Fruit fly (Drosophila melanogaster) whole organism, pupa: ENCODE measurements around the gene CG9498.

Source experiments
- CG10348 ChIP-seq: fragments of 200-800 bp; sonication (Bioruptor generic); IDR thresholded peaks from 2 replicates; pipeline ENCODE4 v1.3.6; 2022; ENCODE audit warnings: missing biosample characterization, missing genetic modification characterization
- CG12605 ChIP-seq: fragments of 200-800 bp; sonication (Bioruptor generic); IDR thresholded peaks from 2 replicates; pipeline ENCODE4 v1.3.6; 2022; ENCODE audit warnings: missing biosample characterization, missing genetic modification characterization
- CG13204 ChIP-seq: fragments of 200-800 bp; sonication (Bioruptor generic); optimal IDR thresholded peaks from 2 replicates; lab custom pipeline; 2018; ENCODE audit warnings: missing biosample characterization, mild to moderate bottlenecking, missing genetic modification characterization, moderate library complexity
- CG14655 ChIP-seq: fragments of 200-800 bp; sonication (Bioruptor generic); optimal IDR thresholded peaks from 3 replicates; lab custom pipeline; 2017; ENCODE audit warnings: mild to moderate bottlenecking, missing biosample characterization, missing genetic modification reagents, missing genetic modification characterization
- CG15710 ChIP-seq: fragments of 200-800 bp; sonication (Bioruptor generic); optimal IDR thresholded peaks from 2 replicates; lab custom pipeline; 2018; ENCODE audit warnings: missing biosample characterization, mild to moderate bottlenecking, missing genetic modification characterization, moderate library complexity
- CG17806 ChIP-seq: fragments of 200-800 bp; sonication (Bioruptor generic); optimal IDR thresholded peaks from 2 replicates; lab custom pipeline; 2018; ENCODE audit warnings: missing biosample characterization, mild to moderate bottlenecking, missing genetic modification characterization, moderate library complexity
- CG32121 ChIP-seq: fragments of 200-800 bp; sonication (Bioruptor generic); IDR thresholded peaks from 2 replicates; pipeline ENCODE4 v1.3.6; 2022; ENCODE audit warnings: missing biosample characterization, missing genetic modification characterization
- CG34367 ChIP-seq: fragments of 200-800 bp; sonication (Bioruptor generic); optimal IDR thresholded peaks from 2 replicates; lab custom pipeline; 2018; ENCODE audit warnings: missing biosample characterization, mild to moderate bottlenecking, missing genetic modification characterization
- CG4496 ChIP-seq: fragments of 200-800 bp; sonication (Bioruptor generic); IDR thresholded peaks from 3 replicates; pipeline ENCODE4 v1.3.6; 2022; ENCODE audit warnings: missing biosample characterization, missing genetic modification characterization
- CG8159 ChIP-seq: fragments of 200-800 bp; sonication (Bioruptor generic); optimal IDR thresholded peaks from 3 replicates; lab custom pipeline; 2018; ENCODE audit warnings: missing biosample characterization, mild to moderate bottlenecking, missing genetic modification characterization, moderate library complexity
- CG8301 ChIP-seq: fragments of 200-800 bp; sonication (Bioruptor generic); optimal IDR thresholded peaks from 2 replicates; lab custom pipeline; 2018; ENCODE audit warnings: missing biosample characterization, mild to moderate bottlenecking, missing genetic modification characterization
- CG9948 ChIP-seq: fragments of 200-800 bp; sonication (Bioruptor generic); optimal IDR thresholded peaks from 2 replicates; lab custom pipeline; 2018; ENCODE audit warnings: missing biosample characterization, mild to moderate bottlenecking, missing genetic modification characterization, moderate library complexity
- D1 ChIP-seq: fragments of 200-800 bp; sonication (Bioruptor generic); optimal IDR thresholded peaks from 2 replicates; lab custom pipeline; 2018; ENCODE audit warnings: missing biosample characterization, mild to moderate bottlenecking, missing genetic modification characterization, moderate library complexity
- EcR ChIP-seq: fragments of 200-800 bp; sonication (Bioruptor generic); optimal IDR thresholded peaks from 3 replicates; lab custom pipeline; 2019; ENCODE audit warnings: missing biosample characterization, missing genetic modification characterization, mild to moderate bottlenecking, moderate library complexity, missing genetic modification reagents
- Ets98B ChIP-seq: fragments of 200-800 bp; sonication (Bioruptor generic); IDR thresholded peaks from 2 replicates; pipeline ENCODE4 v1.3.6; 2022; ENCODE audit warnings: missing biosample characterization, missing genetic modification characterization
- Pif1A ChIP-seq: fragments of 200-800 bp; sonication (Bioruptor generic); optimal IDR thresholded peaks from 3 replicates; lab custom pipeline; 2016; ENCODE audit warnings: missing biosample characterization, missing genetic modification characterization
- Pif1B ChIP-seq: fragments of 200-800 bp; sonication (Bioruptor generic); optimal IDR thresholded peaks from 3 replicates; lab custom pipeline; 2016; ENCODE audit warnings: missing biosample characterization, missing genetic modification characterization
- Snoo ChIP-seq: fragments of 200-800 bp; sonication (Bioruptor generic); optimal IDR thresholded peaks from 3 replicates; lab custom pipeline; 2017; ENCODE audit warnings: missing biosample characterization, mild to moderate bottlenecking, missing genetic modification characterization, inconsistent platforms
- fd96Ca ChIP-seq: fragments of 200-800 bp; sonication (Bioruptor generic); IDR thresholded peaks from 3 replicates; pipeline ENCODE4 v1.3.6; 2022; ENCODE audit warnings: missing biosample characterization, missing genetic modification characterization
- gl ChIP-seq: fragments of 200-800 bp; sonication (Bioruptor generic); optimal IDR thresholded peaks from 2 replicates; lab custom pipeline; 2018; ENCODE audit warnings: missing biosample characterization, mild to moderate bottlenecking, missing genetic modification characterization
- rn ChIP-seq: fragments of 200-800 bp; sonication (Bioruptor generic); IDR thresholded peaks from 2 replicates; pipeline ENCODE4 v1.3.6; 2022; ENCODE audit warnings: missing biosample characterization, missing genetic modification characterization

Gene CG9498

DNA sequence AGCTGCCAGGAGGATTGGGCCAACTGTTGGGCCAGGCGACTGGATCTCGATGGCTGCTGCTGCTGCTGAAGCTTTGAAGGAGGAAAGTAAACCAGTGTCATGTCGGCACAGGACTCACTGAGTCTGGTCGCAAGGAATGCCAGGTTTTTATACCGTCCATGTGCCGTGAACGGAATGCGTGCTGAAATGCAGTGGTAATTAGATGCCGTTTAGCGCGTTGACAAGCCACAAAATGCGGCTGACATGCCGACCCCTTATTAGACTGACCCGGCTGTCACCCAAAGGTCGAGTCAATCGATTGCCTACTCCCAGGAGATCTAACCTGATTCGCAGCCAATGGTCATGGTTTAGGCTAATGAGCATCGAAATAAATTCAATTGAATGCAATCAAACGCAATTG lies 3.4 kb upstream of the CG9498 start, which contains the start of gene ppk7:
Gene ppk7, minus strand, starts transcription at position 101 of the 400 bp plus-strand sequence.
- TF ChIP-seq Pif1A (GFP tag; lab: Kevin White, UChicago), result no peak
- TF ChIP-seq rn, result no peak

DNA sequence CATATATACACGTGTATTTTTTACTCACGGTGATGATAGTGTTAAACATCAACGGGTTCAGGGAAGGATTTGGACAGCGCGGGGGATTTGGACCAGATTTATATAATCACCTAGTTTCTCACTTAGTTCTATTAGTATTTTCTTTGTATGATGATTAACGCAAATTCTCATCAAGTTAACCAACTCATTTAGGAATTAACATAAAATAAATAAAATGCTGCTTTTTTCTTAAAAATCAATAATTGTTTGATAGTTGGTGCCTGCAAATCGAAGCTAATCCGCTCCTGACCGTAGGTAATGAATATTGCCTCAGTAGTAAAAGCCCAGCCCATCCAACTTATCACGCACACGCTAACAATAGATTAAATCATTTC lies 962 bp upstream of the CG9498 start:
- TF ChIP-seq Ets98B (GFP tag; lab: Robert Waterston, UW), result peak; percentile 24; the same call in 1 of the 2 replicates
- TF ChIP-seq EcR (GFP tag; lab: Kevin White, UChicago), result no peak
- TF ChIP-seq fd96Ca (GFP tag; lab: Robert Waterston, UW), result 0 out of 3 replicates have a peak, but pooled peaks have one; percentile 36
- TF ChIP-seq gl (tag; lab: Kevin White, UChicago), result no peak
- TF ChIP-seq CG34367 (tag; lab: Kevin White, UChicago), result no peak
- peak; percentile 14 for TF ChIP-seq CG15710 (tag; lab: Kevin White, UChicago)
- no peak for TF ChIP-seq Pif1A (GFP tag; lab: Kevin White, UChicago)
- TF ChIP-seq CG8159 (tag; lab: Kevin White, UChicago), result peak; percentile 38

DNA sequence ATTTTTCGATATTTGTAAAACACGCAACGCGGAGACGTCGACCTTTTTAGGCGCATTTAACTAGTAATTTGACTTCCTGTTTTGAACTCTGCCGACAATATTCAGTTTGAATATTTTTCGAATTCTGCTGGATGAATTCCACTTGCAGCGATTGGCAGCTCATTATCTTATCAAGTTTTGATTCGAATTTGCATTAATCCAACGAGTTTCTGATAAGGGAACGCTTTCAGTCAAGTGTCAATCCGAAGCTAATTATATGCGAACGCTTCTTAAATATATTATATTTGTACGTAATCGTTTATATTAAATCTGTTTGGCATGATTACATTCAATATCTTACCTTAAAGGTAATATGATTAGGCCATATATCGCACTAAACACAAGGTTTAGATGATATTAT lies 2.5 kb downstream of the CG9498 start, which contains the start of gene CG9497:
Gene CG9497, minus strand, starts transcription at position 101 of the 400 bp plus-strand sequence.
- no peak for TF ChIP-seq CG15710 (tag; lab: Kevin White, UChicago)
- TF ChIP-seq EcR (GFP tag; lab: Kevin White, UChicago), result no peak
- no peak for TF ChIP-seq CG17806 (tag; lab: Kevin White, UChicago)
- TF ChIP-seq CG32121 (GFP tag; lab: Robert Waterston, UW), result no peak
- no peak for TF ChIP-seq Pif1A (GFP tag; lab: Kevin White, UChicago)
- TF ChIP-seq D1 (tag; lab: Kevin White, UChicago), result no peak
- TF ChIP-seq CG14655 (GFP tag; lab: Kevin White, UChicago), result no peak
- no peak for TF ChIP-seq rn
- no peak for TF ChIP-seq CG13204
- no peak for TF ChIP-seq Pif1B (GFP tag; lab: Kevin White, UChicago)
- no peak for TF ChIP-seq CG8159 (tag; lab: Kevin White, UChicago)
- no peak for TF ChIP-seq CG34367 (tag; lab: Kevin White, UChicago)
- no peak for TF ChIP-seq Snoo (tag; lab: Kevin White, UChicago)
- no peak for TF ChIP-seq CG4496 (GFP tag; lab: Robert Waterston, UW)
- TF ChIP-seq CG8301, result no peak
- no peak for TF ChIP-seq CG9948 (tag; lab: Kevin White, UChicago)
- TF ChIP-seq CG12605 (GFP tag; lab: Robert Waterston, UW), result no peak
- TF ChIP-seq CG10348 (GFP tag; lab: Robert Waterston, UW), result no peak
- no peak for TF ChIP-seq gl (tag; lab: Kevin White, UChicago)
- no peak for TF ChIP-seq fd96Ca (GFP tag; lab: Robert Waterston, UW)

DNA sequence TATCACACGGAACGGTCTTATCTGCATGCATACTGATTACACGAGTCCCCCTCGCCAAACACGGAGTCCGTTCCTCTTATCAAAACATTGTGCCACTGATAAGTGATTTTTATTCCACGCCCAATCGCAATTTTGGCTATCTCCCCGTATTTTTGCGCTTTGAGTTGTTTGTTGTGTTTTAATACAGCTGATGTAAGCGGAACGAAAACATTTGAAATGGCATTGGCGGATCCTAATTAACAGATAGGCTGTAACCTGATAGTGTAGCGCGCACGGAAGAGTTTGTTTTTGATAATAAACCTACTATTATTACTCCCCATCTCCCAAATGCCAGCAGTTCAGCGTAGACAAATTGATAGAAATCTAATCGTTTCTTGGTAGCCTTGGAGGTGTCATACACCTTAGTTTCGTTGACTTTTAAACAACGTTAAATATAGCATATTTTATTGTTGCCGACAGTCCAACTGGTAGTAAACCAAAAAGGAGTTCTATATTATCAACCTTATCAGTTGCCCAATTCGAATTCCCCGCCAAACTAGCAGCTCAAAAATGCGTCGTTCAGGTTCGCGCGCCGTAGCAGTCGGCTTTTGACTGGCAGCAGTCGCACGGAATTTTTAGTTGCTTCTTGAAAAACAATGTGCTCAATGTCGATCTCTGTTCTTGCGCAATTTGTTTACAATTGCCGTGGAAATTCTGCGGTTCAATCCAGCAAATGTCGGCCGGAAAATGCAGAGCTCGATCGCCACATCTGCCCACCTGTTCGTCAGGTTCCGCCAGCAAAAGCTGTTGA lies 7.6 kb downstream of the CG9498 start:
- TF ChIP-seq CG4496 (GFP tag; lab: Robert Waterston, UW) (peak; percentile 59; the same call in 2 of the 3 replicates), CG34367 (tag; lab: Kevin White, UChicago) (no peak), Ets98B (GFP tag; lab: Robert Waterston, UW) (no peak), CG12605 (GFP tag; lab: Robert Waterston, UW) (no peak), CG10348 (GFP tag; lab: Robert Waterston, UW) (no peak), gl (tag; lab: Kevin White, UChicago) (no peak)

DNA sequence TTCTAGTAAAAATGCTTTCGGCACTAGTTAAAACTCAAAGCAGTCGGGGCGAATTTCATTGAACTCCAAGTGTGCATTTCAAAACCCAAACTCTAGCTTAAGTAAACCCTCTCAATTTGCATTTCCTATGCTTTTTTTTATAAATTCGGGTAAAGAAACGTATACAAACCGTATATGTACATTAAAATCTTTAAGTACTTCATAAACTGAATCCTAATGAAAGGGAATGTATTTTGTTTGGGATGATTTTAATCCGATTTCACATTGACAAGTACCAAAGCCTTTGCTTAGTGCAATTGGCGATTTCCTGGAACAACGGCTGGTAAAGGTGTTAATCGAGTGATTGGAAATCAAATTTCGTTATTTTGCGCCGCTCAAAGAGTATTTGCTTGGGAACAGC lies 9.6 kb downstream of the CG9498 start:
- no peak for TF ChIP-seq CG10348 (GFP tag; lab: Robert Waterston, UW)
- no peak for TF ChIP-seq CG14655 (GFP tag; lab: Kevin White, UChicago)
- no peak for TF ChIP-seq fd96Ca (GFP tag; lab: Robert Waterston, UW)
- no peak for TF ChIP-seq EcR (GFP tag; lab: Kevin White, UChicago)
- TF ChIP-seq CG8301, result no peak
- TF ChIP-seq CG9948 (tag; lab: Kevin White, UChicago), result no peak
- TF ChIP-seq CG34367 (tag; lab: Kevin White, UChicago), result no peak
- no peak for TF ChIP-seq Snoo (tag; lab: Kevin White, UChicago)
- TF ChIP-seq CG8159 (tag; lab: Kevin White, UChicago), result no peak
- TF ChIP-seq CG12605 (GFP tag; lab: Robert Waterston, UW), result no peak
- TF ChIP-seq CG32121 (GFP tag; lab: Robert Waterston, UW), result no peak
- no peak for TF ChIP-seq Pif1B (GFP tag; lab: Kevin White, UChicago)
- no peak for TF ChIP-seq gl (tag; lab: Kevin White, UChicago)
- no peak for TF ChIP-seq CG13204
- no peak for TF ChIP-seq Pif1A (GFP tag; lab: Kevin White, UChicago)
- TF ChIP-seq CG17806 (tag; lab: Kevin White, UChicago), result no peak
- no peak for TF ChIP-seq D1 (tag; lab: Kevin White, UChicago)
- no peak for TF ChIP-seq rn
- TF ChIP-seq CG15710 (tag; lab: Kevin White, UChicago), result no peak
- TF ChIP-seq, all 21 proteins: peak for 0

DNA sequence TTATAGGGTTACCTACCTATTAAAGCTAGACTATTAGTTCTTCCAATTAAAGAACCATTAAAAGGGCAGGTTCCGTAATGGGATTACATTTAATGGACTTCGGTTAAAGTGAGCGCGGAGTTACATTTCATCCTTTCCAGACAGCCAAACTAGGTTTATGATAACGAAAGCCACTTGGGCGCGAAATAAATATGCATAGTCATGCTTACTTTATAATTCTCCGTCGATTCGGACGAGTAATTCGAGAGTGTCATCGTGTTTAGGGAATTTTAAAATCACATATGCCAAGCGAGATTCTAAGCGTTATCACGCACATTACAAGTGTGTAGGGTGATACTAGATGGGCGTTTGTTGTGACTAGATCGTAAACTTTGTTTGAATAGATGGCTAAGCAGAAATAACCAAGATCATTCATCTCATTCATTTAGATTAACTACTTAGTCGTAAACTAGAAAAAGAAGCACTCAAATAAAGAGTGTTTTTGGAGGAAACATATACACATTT lies 10.6 kb downstream of the CG9498 start:
- TF ChIP-seq gl (tag; lab: Kevin White, UChicago) (no peak), EcR (GFP tag; lab: Kevin White, UChicago) (no peak), Pif1B (GFP tag; lab: Kevin White, UChicago) (no peak), CG4496 (GFP tag; lab: Robert Waterston, UW) (no peak), CG17806 (tag; lab: Kevin White, UChicago) (no peak), CG10348 (GFP tag; lab: Robert Waterston, UW) (no peak), rn (no peak), CG15710 (tag; lab: Kevin White, UChicago) (no peak), CG13204 (no peak), fd96Ca (GFP tag; lab: Robert Waterston, UW) (no peak), CG34367 (tag; lab: Kevin White, UChicago) (no peak), CG32121 (GFP tag; lab: Robert Waterston, UW) (no peak), CG9948 (tag; lab: Kevin White, UChicago) (no peak), CG8301 (no peak), D1 (tag; lab: Kevin White, UChicago) (no peak), CG14655 (GFP tag; lab: Kevin White, UChicago) (no peak), Ets98B (GFP tag; lab: Robert Waterston, UW) (no peak), Pif1A (GFP tag; lab: Kevin White, UChicago) (no peak)
- TF ChIP-seq, all 21 proteins: peak for 0
